Worm (Caenorhabditis elegans) whole organism, dauer: ENCODE data around the gene ZK546.19.
"Not testable (repeated sequence)": the region's sequence is repeated elsewhere in the genome, so short reads cannot be mapped to it uniquely, and the experiment has no call there.

Source experiments
- unc-62 ChIP-seq: sonication (generic microtip); optimal IDR thresholded peaks from 2 replicates; lab custom pipeline; 2017; ENCODE audit warnings: missing biosample characterization, missing genetic modification reagents, missing genetic modification characterization

The ZK546.19 gene

ce11 chrII:4941541-4942206 lies at the start of gene ZK546.19:
Gene ZK546.19, plus strand, starts transcription at chrII:4941726.
- no peak for TF ChIP-seq unc-62 (GFP tag; lab: Kevin White, UChicago)

ce11 chrII:4892594-4892993 lies 48.9 kb upstream of the ZK546.19 start, which contains the start of gene msp-33:
Gene msp-33, minus strand, starts transcription at chrII:4892694.
- TF ChIP-seq unc-62 (GFP tag; lab: Kevin White, UChicago): no peak

- not testable (repeated sequence) for TF ChIP-seq unc-62 (GFP tag; lab: Kevin White, UChicago)
These were observed 43.0 kb upstream of the ZK546.19 start, which contains the start of gene msp-32 for ce11 chrII:4898529-4898928. Gene msp-32, plus strand, starts transcription at chrII:4898829.

ce11 chrII:4902035-4902434 lies 39.5 kb upstream of the ZK546.19 start, which contains the start of gene R05F9.9:
Gene R05F9.9, minus strand, starts transcription at chrII:4902100.
- no peak for TF ChIP-seq unc-62 (GFP tag; lab: Kevin White, UChicago)

- not testable (repeated sequence) for TF ChIP-seq unc-62 (GFP tag; lab: Kevin White, UChicago)
These were observed 37.8 kb upstream of the ZK546.19 start, which contains the start of gene sgt-1 for ce11 chrII:4903696-4904095. Gene sgt-1, minus strand, starts transcription at chrII:4903796.

ce11 chrII:4904277-4904676 lies 37.2 kb upstream of the ZK546.19 start:
- TF ChIP-seq unc-62 (GFP tag; lab: Kevin White, UChicago): no peak

ce11 chrII:4904778-4905177 lies 36.7 kb upstream of the ZK546.19 start, which contains the start of gene btbd-10:
Gene btbd-10, plus strand, starts transcription at chrII:4905008.
- TF ChIP-seq unc-62 (GFP tag; lab: Kevin White, UChicago): no peak

ce11 chrII:4905331-4905730 lies 36.2 kb upstream of the ZK546.19 start:
- no peak for TF ChIP-seq unc-62 (GFP tag; lab: Kevin White, UChicago)

- TF ChIP-seq unc-62 (GFP tag; lab: Kevin White, UChicago): no peak
These were observed 35.6 kb upstream of the ZK546.19 start for ce11 chrII:4905883-4906282.

ce11 chrII:4908160-4908559 lies 33.4 kb upstream of the ZK546.19 start:
- no peak for TF ChIP-seq unc-62 (GFP tag; lab: Kevin White, UChicago)

ce11 chrII:4914214-4914613 lies 27.3 kb upstream of the ZK546.19 start, which contains the start of gene R05F9.11:
Gene R05F9.11, minus strand, starts transcription at chrII:4914218.
- no peak for TF ChIP-seq unc-62 (GFP tag; lab: Kevin White, UChicago)

- TF ChIP-seq unc-62 (GFP tag; lab: Kevin White, UChicago): no peak
These were observed 26.0 kb upstream of the ZK546.19 start for ce11 chrII:4915572-4915971.

ce11 chrII:4916462-4916861 lies 25.1 kb upstream of the ZK546.19 start, which contains the start of gene msp-31:
Gene msp-31, minus strand, starts transcription at chrII:4916562.
- TF ChIP-seq unc-62 (GFP tag; lab: Kevin White, UChicago): not testable (repeated sequence)

- TF ChIP-seq unc-62 (GFP tag; lab: Kevin White, UChicago): no peak
These were observed 23.0 kb upstream of the ZK546.19 start for ce11 chrII:4918501-4919021.

- no peak for TF ChIP-seq unc-62 (GFP tag; lab: Kevin White, UChicago)
These were observed 20.9 kb upstream of the ZK546.19 start for ce11 chrII:4920608-4921007.

- no peak for TF ChIP-seq unc-62 (GFP tag; lab: Kevin White, UChicago)
These were observed 16.8 kb upstream of the ZK546.19 start for ce11 chrII:4924729-4925128.
